Worm (Caenorhabditis elegans) whole organism, early embryonic: ENCODE data around the gene T23B12.6.

ENCODE experiments used
- B0310.2 ChIP-seq: sonication (generic microtip); optimal IDR thresholded peaks from 2 replicates; lab custom pipeline; 2016; ENCODE audit warnings: mild to moderate bottlenecking, missing genetic modification characterization, missing compliant biosample characterization
- F13C5.2 ChIP-seq: sonication (generic microtip); optimal IDR thresholded peaks from 2 replicates; lab custom pipeline; 2017; ENCODE audit warnings: mild to moderate bottlenecking, missing genetic modification characterization, inconsistent platforms, missing compliant biosample characterization
- aly-1 ChIP-seq: sonication (generic microtip); optimal IDR thresholded peaks from 2 replicates; lab custom pipeline; 2016; ENCODE audit warnings: missing genetic modification characterization, missing compliant biosample characterization
- ama-1 ChIP-seq: fragments of 150-350 bp; optimal IDR thresholded peaks from 2 replicates; lab custom pipeline; 2014
- ets-7 ChIP-seq: sonication (generic microtip); optimal IDR thresholded peaks from 2 replicates; lab custom pipeline; 2016; ENCODE audit warnings: missing genotype, missing genetic modification characterization, missing compliant biosample characterization
- flt-1 ChIP-seq: fragments of 200-800 bp; sonication (Bioruptor generic); IDR thresholded peaks from 2 replicates; pipeline ENCODE4 v1.3.6; 2022; ENCODE audit warnings: missing genetic modification characterization, missing compliant biosample characterization
- hmbx-1 ChIP-seq: sonication (generic microtip); optimal IDR thresholded peaks from 2 replicates; lab custom pipeline; 2016; ENCODE audit warnings: mild to moderate bottlenecking, missing genetic modification characterization, missing compliant biosample characterization
- hmg-4 ChIP-seq: fragments of 200-800 bp; sonication (Bioruptor generic); optimal IDR thresholded peaks from 2 replicates; lab custom pipeline; 2018; ENCODE audit warnings: mild to moderate bottlenecking, missing genetic modification characterization, missing compliant biosample characterization
- pes-1 ChIP-seq: fragments of 200-800 bp; sonication (Bioruptor generic); IDR thresholded peaks from 2 replicates; pipeline ENCODE4 v1.3.6; 2022; ENCODE audit warnings: missing genetic modification reagents, missing genetic modification characterization, missing compliant biosample characterization
- scrt-1 ChIP-seq: fragments of 200-800 bp; sonication (Bioruptor generic); IDR thresholded peaks from 2 replicates; pipeline ENCODE4 v1.3.6; 2022; ENCODE audit warnings: missing genetic modification characterization, missing compliant biosample characterization
- sea-1 ChIP-seq: fragments of 200-800 bp; sonication (Bioruptor generic); conservative IDR thresholded peaks from 2 replicates; pipeline ENCODE4 v1.3.6; 2022; ENCODE audit warnings: missing genetic modification characterization, missing compliant biosample characterization
- tbx-11 ChIP-seq: fragments of 200-800 bp; sonication (Bioruptor generic); IDR thresholded peaks from 2 replicates; pipeline ENCODE4 v1.3.6; 2022; ENCODE audit warnings: missing genetic modification characterization, missing compliant biosample characterization
- tbx-37 ChIP-seq: fragments of 200-800 bp; sonication (Bioruptor generic); conservative IDR thresholded peaks from 2 replicates; pipeline ENCODE4 v1.3.6; 2022; ENCODE audit warnings: missing genetic modification reagents, missing genetic modification characterization, missing compliant biosample characterization

DNA sequence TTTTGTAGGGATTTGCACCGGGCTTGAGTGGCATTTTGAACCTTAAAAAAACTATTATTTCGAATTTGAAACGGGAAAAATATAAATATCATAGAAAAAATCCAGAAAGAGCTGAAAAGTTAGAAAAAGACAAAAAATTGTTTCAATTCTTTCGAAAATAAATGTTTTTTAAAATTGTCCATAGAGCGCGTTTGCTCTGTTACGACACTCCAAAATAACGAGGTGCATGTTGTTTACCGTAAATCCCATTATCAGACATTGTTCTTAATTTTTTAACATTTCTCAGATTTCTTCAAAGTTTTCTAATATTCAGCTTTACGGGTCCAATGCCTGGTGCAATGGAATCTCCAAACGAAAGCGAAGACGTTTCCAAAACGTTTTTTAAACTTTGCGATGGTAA is 1.9 kb upstream of the T23B12.6 start, which contains the start of the genes dnj-22 and natc-1:
- TF ChIP-seq pes-1 (GFP tag; lab: Robert Waterston, UW) (no peak), hmbx-1 (no peak), ama-1 (lab: Kevin White, UChicago) (no peak), B0310.2 (tag; lab: Kevin White, UChicago) (no peak), aly-1 (tag; lab: Kevin White, UChicago) (no peak), ets-7 (tag; lab: Kevin White, UChicago) (no peak), tbx-37 (no peak), tbx-11 (GFP tag; lab: Robert Waterston, UW) (no peak), flt-1 (GFP tag; lab: Robert Waterston, UW) (no peak), sea-1 (GFP tag; lab: Robert Waterston, UW) (no peak), scrt-1 (GFP tag; lab: Robert Waterston, UW) (no peak), F13C5.2 (tag; lab: Kevin White, UChicago) (peak; percentile 36), hmg-4 (GFP tag; lab: Kevin White, UChicago) (no peak)
